Worm (Caenorhabditis elegans) whole organism, L2 larva: ENCODE data around the gene F58B3.6.

ENCODE experiments used
- lsy-2 ChIP-seq, 2 experiments: fragments of 150-350 bp in 1 of 2; sonication (generic microtip) in 1 of 2; optimal IDR thresholded peaks; 2 replicates each; lab custom pipeline; 2014 to 2017; ENCODE audit warnings: missing biosample characterization in 2 of 2, missing genetic modification characterization in 2 of 2
- nhr-11 ChIP-seq: fragments of 150-350 bp; optimal IDR thresholded peaks from 2 replicates; lab custom pipeline; 2014; ENCODE audit warnings: missing biosample characterization, missing genetic modification characterization
- nhr-21 ChIP-seq: fragments of 150-350 bp; optimal IDR thresholded peaks from 2 replicates; lab custom pipeline; 2014; ENCODE audit warnings: missing biosample characterization, missing genetic modification characterization
- nhr-77 ChIP-seq: fragments of 150-350 bp; optimal IDR thresholded peaks from 2 replicates; lab custom pipeline; 2014; ENCODE audit warnings: missing biosample characterization, missing genetic modification characterization
- snpc-4 ChIP-seq: fragments of 150-350 bp; optimal IDR thresholded peaks from 2 replicates; lab custom pipeline; 2014; ENCODE audit warnings: missing biosample characterization, missing genetic modification characterization
- zag-1 ChIP-seq: fragments of 150-350 bp; optimal IDR thresholded peaks from 2 replicates; lab custom pipeline; 2014; ENCODE audit warnings: missing biosample characterization, missing genetic modification characterization

DNA sequence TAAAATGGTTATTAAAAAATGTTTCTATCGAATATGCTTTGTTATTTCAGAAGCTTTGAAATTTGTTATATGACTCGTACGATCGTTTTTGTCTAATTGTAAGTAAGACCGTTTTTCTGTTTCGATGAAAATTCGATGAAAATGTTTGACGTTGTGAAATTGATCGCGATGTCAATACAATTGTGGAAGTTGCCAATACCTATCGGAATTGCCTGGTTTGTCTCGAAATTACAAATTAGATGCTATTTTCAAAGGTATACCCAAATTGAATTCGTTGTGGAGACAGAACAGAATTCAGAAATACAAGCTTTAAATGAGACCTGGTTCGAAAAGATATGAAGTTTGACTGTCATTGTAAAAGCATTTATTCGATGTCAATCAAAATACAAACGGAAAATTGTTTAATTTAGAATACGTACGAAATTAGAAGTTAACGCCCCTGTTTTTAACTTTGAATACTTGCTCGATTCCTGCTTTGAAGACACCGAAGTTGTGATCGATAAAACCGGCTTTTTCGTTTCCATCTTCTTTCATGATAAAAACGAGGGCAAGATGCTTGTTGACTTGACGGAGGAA is 33.1 kb upstream of the F58B3.6 start:
- TF ChIP-seq snpc-4 (no peak), lsy-2 (tag; optimal IDR thresholded peaks at IDR 0.05; lab: Kevin White, UChicago) (no peak), zag-1 (no peak), nhr-21 (tag; lab: Kevin White, UChicago) (no peak), nhr-11 (tag; lab: Kevin White, UChicago) (no peak), nhr-77 (tag; lab: Kevin White, UChicago) (no peak)
